Worm (Caenorhabditis elegans): Measurements from ENCODE around the gene vha-14.

DNA sequence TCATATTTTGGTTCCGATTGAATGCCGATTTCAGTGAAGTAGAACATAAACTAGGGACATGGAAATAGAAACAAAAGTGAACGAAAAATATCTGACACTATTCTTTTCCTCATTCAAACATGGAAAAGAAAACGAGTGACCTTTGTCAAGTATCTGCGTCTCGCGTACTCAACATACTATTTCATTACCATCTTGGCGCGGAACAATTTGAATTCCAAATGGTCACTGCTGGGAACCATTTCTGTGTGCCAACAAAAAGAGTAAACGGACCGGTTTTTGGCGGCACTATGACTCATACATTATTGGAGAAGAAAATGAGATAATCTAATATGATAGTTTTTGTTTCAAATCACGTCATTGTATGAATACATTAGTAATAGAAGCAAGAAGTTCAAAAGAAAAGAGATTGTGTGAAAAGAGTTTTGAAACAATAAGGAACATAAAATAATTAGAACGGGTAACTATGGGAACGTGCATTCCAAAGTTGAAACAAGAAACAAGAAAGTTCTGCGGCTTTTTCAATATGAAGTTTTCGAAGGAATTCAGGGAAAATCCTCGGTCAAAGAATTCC, 25.4 kb upstream of the vha-14 start:
- no peak for TF ChIP-seq ztf-29 (GFP tag; IDR thresholded peaks at IDR 0.05)
- no peak for TF ChIP-seq med-1 (GFP tag; optimal IDR thresholded peaks at IDR 0.05; ENCODE audit: insufficient read depth)
- TF ChIP-seq T22C8.4 (GFP tag; IDR thresholded peaks at IDR 0.05), result no peak
- TF ChIP-seq ztf-23 (GFP tag; IDR thresholded peaks at IDR 0.05), result no peak
- no peak for TF ChIP-seq flt-1 (GFP tag; IDR thresholded peaks at IDR 0.05)
- no peak for TF ChIP-seq cog-1 (tag; optimal IDR thresholded peaks at IDR 0.05)
- TF ChIP-seq ref-1 (GFP tag; conservative IDR thresholded peaks at IDR 0.05), result no peak

Measured in whole organism, midembryonic.